Fruit fly (Drosophila melanogaster): ENCODE data around the gene CG5282.

DNA sequence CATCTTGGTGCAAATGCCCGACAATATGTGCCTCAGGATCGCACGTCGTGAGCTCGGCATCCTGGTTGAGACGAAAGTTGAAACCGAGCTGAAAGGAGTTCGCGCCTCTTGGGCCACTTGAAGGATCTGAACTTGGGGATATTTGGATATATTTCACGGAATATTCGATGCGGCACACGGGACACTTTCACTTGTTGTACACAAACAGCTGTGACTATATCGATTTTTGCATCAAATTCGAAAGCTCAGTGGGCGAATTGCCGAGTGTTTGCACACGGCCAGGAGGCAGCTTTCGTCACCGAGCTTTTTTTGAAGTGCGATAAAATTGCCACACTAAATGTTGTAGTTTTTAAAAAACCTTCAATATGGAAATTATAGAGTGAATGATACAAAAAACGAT lies 15.5 kb downstream of the CG5282 start, which contains the start of gene CG13248:
- TF ChIP-seq pb (GFP tag; optimal IDR thresholded peaks at IDR 0.05) (no peak), Dad (GFP tag; optimal IDR thresholded peaks at IDR 0.05) (no peak), CG4424 (GFP tag; optimal IDR thresholded peaks at IDR 0.05) (no peak), tgo (GFP tag; IDR thresholded peaks at IDR 0.05) (no peak), fru (optimal IDR thresholded peaks at IDR 0.05) (no peak), CG6175 (GFP tag; IDR thresholded peaks at IDR 0.05) (no peak), ro (GFP tag; IDR thresholded peaks at IDR 0.05) (no peak), chinmo (GFP tag; IDR thresholded peaks at IDR 0.05; ENCODE audit: partially characterized antibody) (no peak), h (optimal IDR thresholded peaks at IDR 0.05) (no peak), kay (GFP tag; optimal IDR thresholded peaks at IDR 0.05) (no peak)

Measured in whole organism, embryonic.